Worm (Caenorhabditis elegans): ENCODE data around the gene srh-22.
"Not testable (repeated sequence)": the region's sequence is repeated elsewhere in the genome, so short reads cannot be mapped to it uniquely, and the experiment has no call there.

The srh-22 gene

ce11 chrV:4894971-4895370, 27.2 kb upstream of the srh-22 start, which contains the start of gene ugt-11:
Gene ugt-11, minus strand, starts transcription at chrV:4895071.
- TF ChIP-seq T22C8.4 (GFP tag; IDR thresholded peaks at IDR 0.05) (no peak), med-1 (GFP tag; optimal IDR thresholded peaks at IDR 0.05; ENCODE audit: insufficient read depth) (no peak), cog-1 (tag; optimal IDR thresholded peaks at IDR 0.05) (no peak), klf-2 (GFP tag; conservative IDR thresholded peaks at IDR 0.05) (no peak), ref-1 (GFP tag; conservative IDR thresholded peaks at IDR 0.05) (no peak), flt-1 (GFP tag; IDR thresholded peaks at IDR 0.05) (no peak), tab-1 (GFP tag; IDR thresholded peaks at IDR 0.05) (no peak), ztf-23 (GFP tag; IDR thresholded peaks at IDR 0.05) (no peak), ztf-29 (GFP tag; IDR thresholded peaks at IDR 0.05) (no peak)

ce11 chrV:4895744-4896143, 26.4 kb upstream of the srh-22 start, which contains the start of gene ugt-9:
Gene ugt-9, plus strand, starts transcription at chrV:4896048.
- TF ChIP-seq med-1 (GFP tag; optimal IDR thresholded peaks at IDR 0.05; ENCODE audit: insufficient read depth), result no peak
- TF ChIP-seq flt-1 (GFP tag; IDR thresholded peaks at IDR 0.05), result no peak
- TF ChIP-seq ref-1 (GFP tag; conservative IDR thresholded peaks at IDR 0.05), result no peak
- no peak for TF ChIP-seq tab-1 (GFP tag; IDR thresholded peaks at IDR 0.05)
- TF ChIP-seq T22C8.4 (GFP tag; IDR thresholded peaks at IDR 0.05), result no peak
- TF ChIP-seq ztf-23 (GFP tag; IDR thresholded peaks at IDR 0.05), result no peak
- TF ChIP-seq cog-1 (tag; optimal IDR thresholded peaks at IDR 0.05), result no peak
- no peak for TF ChIP-seq klf-2 (GFP tag; conservative IDR thresholded peaks at IDR 0.05)
- no peak for TF ChIP-seq ztf-29 (GFP tag; IDR thresholded peaks at IDR 0.05)

ce11 chrV:4900020-4900419, 22.1 kb upstream of the srh-22 start, which contains the start of gene ugt-10:
Gene ugt-10, minus strand, starts transcription at chrV:4900120.
- not testable (repeated sequence) for TF ChIP-seq cog-1 (tag; optimal IDR thresholded peaks at IDR 0.05); T22C8.4 (GFP tag; IDR thresholded peaks at IDR 0.05); ref-1 (GFP tag; conservative IDR thresholded peaks at IDR 0.05)

- TF ChIP-seq tab-1 (GFP tag; IDR thresholded peaks at IDR 0.05) (no peak), med-1 (GFP tag; optimal IDR thresholded peaks at IDR 0.05; ENCODE audit: insufficient read depth) (no peak), ztf-23 (GFP tag; IDR thresholded peaks at IDR 0.05) (no peak), cog-1 (tag; optimal IDR thresholded peaks at IDR 0.05) (no peak), flt-1 (GFP tag; IDR thresholded peaks at IDR 0.05) (no peak), ref-1 (GFP tag; conservative IDR thresholded peaks at IDR 0.05) (no peak)
These were observed 21.1 kb upstream of the srh-22 start, which contains the start of gene ugt-67 for ce11 chrV:4901074-4901473. Gene ugt-67, plus strand, starts transcription at chrV:4901374.

ce11 chrV:4903696-4904095, 18.4 kb upstream of the srh-22 start, which contains the start of gene ugt-8:
Gene ugt-8, plus strand, starts transcription at chrV:4903930.
- TF ChIP-seq ztf-23 (GFP tag; IDR thresholded peaks at IDR 0.05) (no peak), med-1 (GFP tag; optimal IDR thresholded peaks at IDR 0.05; ENCODE audit: insufficient read depth) (no peak), T22C8.4 (GFP tag; IDR thresholded peaks at IDR 0.05) (no peak), ztf-29 (GFP tag; IDR thresholded peaks at IDR 0.05) (no peak), klf-2 (GFP tag; conservative IDR thresholded peaks at IDR 0.05) (no peak), tab-1 (GFP tag; IDR thresholded peaks at IDR 0.05) (no peak), flt-1 (GFP tag; IDR thresholded peaks at IDR 0.05) (no peak), ref-1 (GFP tag; conservative IDR thresholded peaks at IDR 0.05) (no peak), cog-1 (tag; optimal IDR thresholded peaks at IDR 0.05) (no peak)

ce11 chrV:4905953-4906352, 16.2 kb upstream of the srh-22 start, which contains the start of gene ugt-14:
Gene ugt-14, plus strand, starts transcription at chrV:4906253.
- no peak for TF ChIP-seq flt-1 (GFP tag; IDR thresholded peaks at IDR 0.05)
- TF ChIP-seq ztf-23 (GFP tag; IDR thresholded peaks at IDR 0.05), result no peak
- TF ChIP-seq med-1 (GFP tag; optimal IDR thresholded peaks at IDR 0.05; ENCODE audit: insufficient read depth), result no peak
- no peak for TF ChIP-seq ref-1 (GFP tag; conservative IDR thresholded peaks at IDR 0.05)
- no peak for TF ChIP-seq klf-2 (GFP tag; conservative IDR thresholded peaks at IDR 0.05)
- no peak for TF ChIP-seq ztf-29 (GFP tag; IDR thresholded peaks at IDR 0.05)
- TF ChIP-seq cog-1 (tag; optimal IDR thresholded peaks at IDR 0.05), result no peak
- TF ChIP-seq T22C8.4 (GFP tag; IDR thresholded peaks at IDR 0.05), result no peak
- TF ChIP-seq tab-1 (GFP tag; IDR thresholded peaks at IDR 0.05), result no peak

ce11 chrV:4908591-4908990, 13.5 kb upstream of the srh-22 start, which contains the start of gene ugt-13:
Gene ugt-13, plus strand, starts transcription at chrV:4908884.
- TF ChIP-seq ztf-29 (GFP tag; IDR thresholded peaks at IDR 0.05) (no peak), tab-1 (GFP tag; IDR thresholded peaks at IDR 0.05) (no peak), ref-1 (GFP tag; conservative IDR thresholded peaks at IDR 0.05) (no peak), flt-1 (GFP tag; IDR thresholded peaks at IDR 0.05) (no peak), ztf-23 (GFP tag; IDR thresholded peaks at IDR 0.05) (no peak), cog-1 (tag; optimal IDR thresholded peaks at IDR 0.05) (no peak), klf-2 (GFP tag; conservative IDR thresholded peaks at IDR 0.05) (no peak), med-1 (GFP tag; optimal IDR thresholded peaks at IDR 0.05; ENCODE audit: insufficient read depth) (no peak), T22C8.4 (GFP tag; IDR thresholded peaks at IDR 0.05) (no peak)

ce11 chrV:4912313-4912712, 9.8 kb upstream of the srh-22 start, which contains the start of gene H23N18.5:
Gene H23N18.5, minus strand, starts transcription at chrV:4912381.
- TF ChIP-seq tab-1 (GFP tag; IDR thresholded peaks at IDR 0.05), result no peak
- TF ChIP-seq med-1 (GFP tag; optimal IDR thresholded peaks at IDR 0.05; ENCODE audit: insufficient read depth), result no peak
- no peak for TF ChIP-seq ref-1 (GFP tag; conservative IDR thresholded peaks at IDR 0.05)
- no peak for TF ChIP-seq T22C8.4 (GFP tag; IDR thresholded peaks at IDR 0.05)
- no peak for TF ChIP-seq ztf-29 (GFP tag; IDR thresholded peaks at IDR 0.05)
- no peak for TF ChIP-seq cog-1 (tag; optimal IDR thresholded peaks at IDR 0.05)
- TF ChIP-seq ztf-23 (GFP tag; IDR thresholded peaks at IDR 0.05), result no peak
- TF ChIP-seq klf-2 (GFP tag; conservative IDR thresholded peaks at IDR 0.05), result no peak
- TF ChIP-seq flt-1 (GFP tag; IDR thresholded peaks at IDR 0.05), result no peak

ce11 chrV:4913853-4914252, 8.3 kb upstream of the srh-22 start:
- TF ChIP-seq ztf-23 (GFP tag; IDR thresholded peaks at IDR 0.05), result no peak
- TF ChIP-seq cog-1 (tag; optimal IDR thresholded peaks at IDR 0.05), result no peak
- TF ChIP-seq ztf-29 (GFP tag; IDR thresholded peaks at IDR 0.05), result no peak
- no peak for TF ChIP-seq flt-1 (GFP tag; IDR thresholded peaks at IDR 0.05)
- TF ChIP-seq med-1 (GFP tag; optimal IDR thresholded peaks at IDR 0.05; ENCODE audit: insufficient read depth), result no peak
- TF ChIP-seq T22C8.4 (GFP tag; IDR thresholded peaks at IDR 0.05), result no peak
- no peak for TF ChIP-seq ref-1 (GFP tag; conservative IDR thresholded peaks at IDR 0.05)
- no peak for TF ChIP-seq tab-1 (GFP tag; IDR thresholded peaks at IDR 0.05)
- TF ChIP-seq klf-2 (GFP tag; conservative IDR thresholded peaks at IDR 0.05), result no peak

- no peak for TF ChIP-seq med-1 (GFP tag; optimal IDR thresholded peaks at IDR 0.05; ENCODE audit: insufficient read depth)
- no peak for TF ChIP-seq klf-2 (GFP tag; conservative IDR thresholded peaks at IDR 0.05)
- TF ChIP-seq ref-1 (GFP tag; conservative IDR thresholded peaks at IDR 0.05), result no peak
- TF ChIP-seq tab-1 (GFP tag; IDR thresholded peaks at IDR 0.05), result no peak
- TF ChIP-seq ztf-23 (GFP tag; IDR thresholded peaks at IDR 0.05), result no peak
- no peak for TF ChIP-seq T22C8.4 (GFP tag; IDR thresholded peaks at IDR 0.05)
- TF ChIP-seq ztf-29 (GFP tag; IDR thresholded peaks at IDR 0.05), result no peak
- no peak for TF ChIP-seq flt-1 (GFP tag; IDR thresholded peaks at IDR 0.05)
- TF ChIP-seq cog-1 (tag; optimal IDR thresholded peaks at IDR 0.05), result no peak
These were observed 7.2 kb upstream of the srh-22 start, which contains the start of gene H23N18.6 for ce11 chrV:4914879-4915278. Gene H23N18.6, minus strand, starts transcription at chrV:4915079.
